Fruit fly (Drosophila melanogaster) whole organism, prepupa: Measurements from ENCODE around the gene Ist1.

Experiments
- Blimp-1 ChIP-seq: fragments of 200-800 bp; sonication (Bioruptor generic); optimal IDR thresholded peaks from 3 replicates; lab custom pipeline; 2017; ENCODE audit warnings: missing biosample characterization, missing genetic modification characterization, mild to moderate bottlenecking, moderate library complexity, missing genetic modification reagents
- CG10631 ChIP-seq: fragments of 200-800 bp; sonication (Bioruptor generic); optimal IDR thresholded peaks from 2 replicates; lab custom pipeline; 2016; ENCODE audit warnings: missing biosample characterization, missing genetic modification characterization
- CG11294 ChIP-seq: fragments of 200-800 bp; sonication (Bioruptor generic); IDR thresholded peaks from 2 replicates; pipeline ENCODE4 v1.3.6; 2022; ENCODE audit warnings: missing biosample characterization, missing genetic modification characterization
- CG11762 ChIP-seq: fragments of 200-800 bp; sonication (Bioruptor generic); optimal IDR thresholded peaks from 3 replicates; lab custom pipeline; 2016; ENCODE audit warnings: missing biosample characterization, missing genetic modification characterization; ENCODE audit not compliant: insufficient read depth
- CG11902 ChIP-seq: fragments of 200-800 bp; sonication (Bioruptor generic); optimal IDR thresholded peaks from 3 replicates; lab custom pipeline; 2016; ENCODE audit warnings: missing biosample characterization, missing genetic modification characterization
- CG15336 ChIP-seq: fragments of 200-800 bp; sonication (Bioruptor generic); IDR thresholded peaks from 2 replicates; pipeline ENCODE4 v1.3.6; 2022; ENCODE audit warnings: missing biosample characterization, missing genetic modification characterization
- CG1621 ChIP-seq: fragments of 200-800 bp; sonication (Bioruptor generic); optimal IDR thresholded peaks from 3 replicates; lab custom pipeline; 2018; ENCODE audit warnings: missing biosample characterization, mild to moderate bottlenecking, missing genetic modification characterization
- CG16779 ChIP-seq: fragments of 200-800 bp; sonication (Bioruptor generic); optimal IDR thresholded peaks from 3 replicates; lab custom pipeline; 2017; ENCODE audit warnings: missing biosample characterization, mild to moderate bottlenecking, missing genetic modification characterization
- CG3032 ChIP-seq: fragments of 200-800 bp; optimal IDR thresholded peaks from 2 replicates; lab custom pipeline; 2019; ENCODE audit warnings: missing biosample characterization, mild to moderate bottlenecking, missing genetic modification characterization, moderate library complexity
- CG31627 ChIP-seq: fragments of 200-800 bp; sonication (Bioruptor generic); optimal IDR thresholded peaks from 3 replicates; lab custom pipeline; 2016; ENCODE audit warnings: missing biosample characterization, missing genetic modification characterization
- CG34406 ChIP-seq: fragments of 200-800 bp; sonication (Bioruptor generic); optimal IDR thresholded peaks from 3 replicates; lab custom pipeline; 2016; ENCODE audit warnings: missing biosample characterization, missing genetic modification characterization
- CG3919 ChIP-seq: fragments of 200-800 bp; sonication (Bioruptor generic); optimal IDR thresholded peaks from 3 replicates; lab custom pipeline; 2016; ENCODE audit warnings: missing biosample characterization, missing genetic modification characterization
- CG6163 ChIP-seq: fragments of 200-800 bp; sonication (Bioruptor generic); IDR thresholded peaks from 3 replicates; pipeline ENCODE4 v1.3.6; 2022; ENCODE audit warnings: missing biosample characterization, missing genetic modification characterization
- CG6276 ChIP-seq: fragments of 200-800 bp; sonication (Bioruptor generic); optimal IDR thresholded peaks from 2 replicates; lab custom pipeline; 2017; ENCODE audit warnings: missing biosample characterization, mild to moderate bottlenecking, missing genetic modification characterization
- CG6792 ChIP-seq: fragments of 200-800 bp; sonication (Bioruptor generic); optimal IDR thresholded peaks from 3 replicates; lab custom pipeline; 2016; ENCODE audit warnings: missing biosample characterization, missing genetic modification characterization
- CG6808 ChIP-seq: fragments of 200-800 bp; sonication (Bioruptor generic); optimal IDR thresholded peaks from 3 replicates; lab custom pipeline; 2017; ENCODE audit warnings: missing biosample characterization, missing genetic modification characterization, mild to moderate bottlenecking, moderate library complexity, missing genetic modification reagents
- CG8119 ChIP-seq: fragments of 200-800 bp; sonication (Bioruptor generic); IDR thresholded peaks from 3 replicates; pipeline ENCODE4 v1.3.6; 2022; ENCODE audit warnings: missing biosample characterization, missing genetic modification characterization
- CG8632 ChIP-seq: fragments of 200-800 bp; sonication (Bioruptor generic); optimal IDR thresholded peaks from 3 replicates; lab custom pipeline; 2016; ENCODE audit warnings: missing biosample characterization, missing genetic modification characterization
- CG9139 ChIP-seq: fragments of 200-800 bp; sonication (Bioruptor generic); optimal IDR thresholded peaks from 3 replicates; lab custom pipeline; 2017; ENCODE audit warnings: missing biosample characterization, mild to moderate bottlenecking, missing genetic modification characterization
- Eip75B ChIP-seq: fragments of 200-800 bp; sonication (Bioruptor generic); optimal IDR thresholded peaks from 3 replicates; lab custom pipeline; 2016; ENCODE audit warnings: missing biosample characterization, missing genetic modification characterization
- Eip78C ChIP-seq: fragments of 200-800 bp; sonication (Bioruptor generic); peaks from one replicate; lab custom pipeline; 2016; ENCODE audit warnings: missing biosample characterization, missing genetic modification characterization
- Eip93F ChIP-seq: fragments of 200-800 bp; sonication (Bioruptor generic); optimal IDR thresholded peaks from 2 replicates; lab custom pipeline; 2016; ENCODE audit warnings: missing biosample characterization, mild to moderate bottlenecking, missing genetic modification characterization
- Ets21C ChIP-seq: fragments of 200-800 bp; sonication (Bioruptor generic); optimal IDR thresholded peaks from 3 replicates; lab custom pipeline; 2016; ENCODE audit warnings: missing biosample characterization, missing genetic modification characterization
- Ets96B ChIP-seq: fragments of 200-800 bp; optimal IDR thresholded peaks from 2 replicates; lab custom pipeline; 2019; ENCODE audit warnings: missing biosample characterization, mild to moderate bottlenecking, missing genetic modification characterization, moderate library complexity
- Hr39 ChIP-seq: fragments of 200-800 bp; sonication (Bioruptor generic); optimal IDR thresholded peaks from 2 replicates; lab custom pipeline; 2016; ENCODE audit warnings: missing biosample characterization, missing genetic modification characterization
- Hr4 ChIP-seq: fragments of 200-800 bp; sonication (Bioruptor generic); optimal IDR thresholded peaks from 3 replicates; lab custom pipeline; 2016; ENCODE audit warnings: missing biosample characterization, missing genetic modification characterization
- Lpt ChIP-seq: fragments of 200-800 bp; sonication (Bioruptor generic); optimal IDR thresholded peaks from 3 replicates; lab custom pipeline; 2016; ENCODE audit warnings: missing biosample characterization, missing genetic modification characterization
- OdsH ChIP-seq: fragments of 200-800 bp; sonication (Bioruptor generic); optimal IDR thresholded peaks from 3 replicates; lab custom pipeline; 2016; ENCODE audit warnings: missing biosample characterization, missing genetic modification characterization
- Smox ChIP-seq: fragments of 200-800 bp; sonication (Bioruptor generic); optimal IDR thresholded peaks from 3 replicates; lab custom pipeline; 2016; ENCODE audit warnings: missing biosample characterization, missing genetic modification characterization
- Sox102F ChIP-seq: fragments of 200-800 bp; sonication (Bioruptor generic); optimal IDR thresholded peaks from 2 replicates; lab custom pipeline; 2016; ENCODE audit warnings: missing biosample characterization, mild to moderate bottlenecking, missing genetic modification characterization
- Sox14 ChIP-seq: fragments of 200-800 bp; sonication (Bioruptor generic); optimal IDR thresholded peaks from 3 replicates; lab custom pipeline; 2016; ENCODE audit warnings: missing biosample characterization, missing genetic modification characterization
- Sox15 ChIP-seq: fragments of 200-800 bp; sonication (Bioruptor generic); optimal IDR thresholded peaks from 3 replicates; lab custom pipeline; 2016; ENCODE audit warnings: missing biosample characterization, missing genetic modification characterization
- acj6 ChIP-seq: fragments of 200-800 bp; sonication (Bioruptor generic); optimal IDR thresholded peaks from 3 replicates; lab custom pipeline; 2016; ENCODE audit warnings: missing biosample characterization, missing genetic modification characterization
- dac ChIP-seq: fragments of 200-800 bp; sonication (Bioruptor generic); optimal IDR thresholded peaks from 2 replicates; lab custom pipeline; 2017; ENCODE audit warnings: missing biosample characterization, mild to moderate bottlenecking, missing genetic modification characterization
- eg ChIP-seq: fragments of 200-800 bp; sonication (Bioruptor generic); IDR thresholded peaks from 3 replicates; pipeline ENCODE4 v1.3.6; 2022; ENCODE audit warnings: missing biosample characterization, missing genetic modification characterization
- fd85E ChIP-seq: fragments of 200-800 bp; sonication (Bioruptor generic); optimal IDR thresholded peaks from 3 replicates; lab custom pipeline; 2016; ENCODE audit warnings: missing biosample characterization, missing genetic modification characterization
- fkh ChIP-seq: fragments of 200-800 bp; sonication (Bioruptor generic); optimal IDR thresholded peaks from 3 replicates; lab custom pipeline; 2017; ENCODE audit warnings: missing biosample characterization, mild to moderate bottlenecking, missing genetic modification characterization, moderate library complexity
- lz ChIP-seq: fragments of 200-800 bp; sonication (Bioruptor generic); optimal IDR thresholded peaks from 3 replicates; lab custom pipeline; 2016; ENCODE audit warnings: missing biosample characterization, missing genetic modification characterization
- net ChIP-seq: fragments of 200-800 bp; sonication (Bioruptor generic); optimal IDR thresholded peaks from 3 replicates; lab custom pipeline; 2016; ENCODE audit warnings: missing biosample characterization, missing genetic modification characterization
- pdm3 ChIP-seq: fragments of 200-800 bp; sonication (Bioruptor generic); optimal IDR thresholded peaks from 3 replicates; lab custom pipeline; 2016; ENCODE audit warnings: missing biosample characterization, missing genetic modification characterization
- salr ChIP-seq, 2 experiments: fragments of 200-800 bp; sonication (Bioruptor generic); optimal IDR thresholded peaks; 3 replicates each; lab custom pipeline; 2016 to 2018; ENCODE audit warnings: missing biosample characterization in 2 of 2, missing genetic modification characterization in 2 of 2, mild to moderate bottlenecking in 1 of 2
- spab ChIP-seq: fragments of 200-800 bp; sonication (Bioruptor generic); optimal IDR thresholded peaks from 2 replicates; lab custom pipeline; 2017; ENCODE audit warnings: missing biosample characterization, mild to moderate bottlenecking, missing genetic modification characterization, missing genetic modification reagents
- ss ChIP-seq, 2 experiments: fragments of 200-800 bp; sonication (Bioruptor generic); optimal IDR thresholded peaks; 2 replicates in 1 of 2; 3 replicates in 1 of 2; lab custom pipeline; 2017 to 2018; ENCODE audit warnings: mild to moderate bottlenecking in 2 of 2, missing biosample characterization in 2 of 2, missing genetic modification characterization in 2 of 2, moderate library complexity in 1 of 2
- svp ChIP-seq: fragments of 200-800 bp; sonication (Bioruptor generic); peaks from one replicate; lab custom pipeline; 2016; ENCODE audit warnings: missing biosample characterization, missing genetic modification characterization
- vri ChIP-seq: fragments of 200-800 bp; sonication (Bioruptor generic); optimal IDR thresholded peaks from 3 replicates; lab custom pipeline; 2016; ENCODE audit warnings: missing biosample characterization, mild to moderate bottlenecking, missing genetic modification characterization

Gene Ist1

dm6 chr3L:6723338-6723737, 33.0 kb downstream of the Ist1 start:
- TF ChIP-seq pdm3 (no peak), acj6 (GFP tag; lab: Kevin White, UChicago) (no peak), CG15336 (GFP tag; lab: Robert Waterston, UW) (no peak), CG11294 (GFP tag; lab: Robert Waterston, UW) (no peak), spab (GFP tag; lab: Kevin White, UChicago) (no peak), dac (GFP tag; lab: Kevin White, UChicago) (no peak), CG6808 (GFP tag; lab: Kevin White, UChicago) (no peak), CG31627 (GFP tag; lab: Kevin White, UChicago) (no peak), CG11902 (GFP tag; lab: Kevin White, UChicago) (no peak), fd85E (GFP tag; lab: Kevin White, UChicago) (no peak), ss (GFP tag; optimal IDR thresholded peaks at IDR 0.05; lab: Kevin White, UChicago) (no peak), Lpt (no peak)

dm6 chr3L:6719392-6719889, 36.9 kb downstream of the Ist1 start, which contains the start of gene ple:
ple (minus strand) TSS chr3L:6719525.
- TF ChIP-seq fd85E (GFP tag; lab: Kevin White, UChicago) (no peak), CG10631 (GFP tag; lab: Kevin White, UChicago) (no peak), CG9139 (peak; percentile 4), Sox102F (peak; percentile 0), eg (GFP tag; lab: Robert Waterston, UW) (no peak), net (no peak), Eip75B (no peak), CG6792 (GFP tag; lab: Kevin White, UChicago) (no peak), CG8632 (GFP tag; lab: Kevin White, UChicago) (no peak), CG6276 (GFP tag; lab: Kevin White, UChicago) (no peak), CG1621 (tag; lab: Kevin White, UChicago) (no peak), lz (GFP tag; lab: Kevin White, UChicago) (no peak), CG3919 (GFP tag; lab: Kevin White, UChicago) (peak; percentile 14), CG16779 (tag; lab: Kevin White, UChicago) (no peak), CG6808 (GFP tag; lab: Kevin White, UChicago) (no peak), Eip78C (GFP tag; lab: Kevin White, UChicago) (peak; percentile 74), acj6 (GFP tag; lab: Kevin White, UChicago) (no peak), fkh (GFP tag; lab: Kevin White, UChicago) (no peak), CG34406 (GFP tag; lab: Kevin White, UChicago) (no peak), vri (GFP tag; lab: Kevin White, UChicago) (no peak), svp (GFP tag; lab: Kevin White, UChicago) (no peak), CG8119 (GFP tag; lab: Robert Waterston, UW) (peak; percentile 24; the same call in 1 of the 3 replicates)

- TF ChIP-seq CG3032 (tag; lab: Kevin White, UChicago) (no peak), Eip78C (GFP tag; lab: Kevin White, UChicago) (peak; percentile 89), Eip93F (GFP tag; lab: Kevin White, UChicago) (no peak), fd85E (GFP tag; lab: Kevin White, UChicago) (peak; percentile 22), CG11762 (GFP tag; lab: Kevin White, UChicago) (peak; percentile 52), CG8119 (GFP tag; lab: Robert Waterston, UW) (no peak), Sox14 (GFP tag; lab: Kevin White, UChicago) (peak; percentile 45), CG8632 (GFP tag; lab: Kevin White, UChicago) (peak; percentile 58), Ets21C (GFP tag; lab: Kevin White, UChicago) (peak; percentile 46), acj6 (GFP tag; lab: Kevin White, UChicago) (peak; percentile 70), CG16779 (tag; lab: Kevin White, UChicago) (peak; percentile 65), salr (GFP tag; optimal IDR thresholded peaks at IDR 0.05; lab: Kevin White, UChicago) (peak; percentile 10 to 73), CG15336 (GFP tag; lab: Robert Waterston, UW) (no peak), Sox15 (GFP tag; lab: Kevin White, UChicago) (peak; percentile 43), net (peak; percentile 75), ss (GFP tag; optimal IDR thresholded peaks at IDR 0.05; lab: Kevin White, UChicago) (peak in 1 of 2 experiments; percentile 26), CG6163 (peak; percentile 89), CG6808 (GFP tag; lab: Kevin White, UChicago) (peak; percentile 55), CG11902 (GFP tag; lab: Kevin White, UChicago) (peak; percentile 58), Hr4 (peak; percentile 21), CG6276 (GFP tag; lab: Kevin White, UChicago) (no peak), Ets96B (tag; lab: Kevin White, UChicago) (no peak), CG6792 (GFP tag; lab: Kevin White, UChicago) (peak; percentile 72), Blimp-1 (GFP tag; lab: Kevin White, UChicago) (peak; percentile 20), OdsH (GFP tag; lab: Kevin White, UChicago) (peak; percentile 75), Smox (GFP tag; lab: Kevin White, UChicago) (peak; percentile 61), CG9139 (peak; percentile 27), Hr39 (peak; percentile 59), Lpt (no peak)
Observed at dm6 chr3L:6708995-6709606, 47.2 kb downstream of the Ist1 start.
